Worm (Caenorhabditis elegans): ENCODE measurements around the gene F52B11.2.

F52B11.2 gene

ce11 chrIV:14089749-14090148, 6.4 kb downstream of the F52B11.2 start:
- no peak for TF ChIP-seq elt-2 (tag; optimal IDR thresholded peaks at IDR 0.05)
- TF ChIP-seq nhr-25 (tag; optimal IDR thresholded peaks at IDR 0.05): peak; percentile 68
- TF ChIP-seq nhr-237 (tag; optimal IDR thresholded peaks at IDR 0.05): no peak
- TF ChIP-seq nhr-23 (tag; optimal IDR thresholded peaks at IDR 0.05): peak; percentile 94
- no peak for TF ChIP-seq snpc-4 (tag; optimal IDR thresholded peaks at IDR 0.05)
- TF ChIP-seq fos-1 (tag; optimal IDR thresholded peaks at IDR 0.05): no peak
- TF ChIP-seq nhr-11 (tag; optimal IDR thresholded peaks at IDR 0.05): no peak
- TF ChIP-seq unc-62 (GFP tag; optimal IDR thresholded peaks at IDR 0.05): no peak
- no peak for TF ChIP-seq ceh-16 (tag; optimal IDR thresholded peaks at IDR 0.05)
- no peak for TF ChIP-seq aly-2 (tag; optimal IDR thresholded peaks at IDR 0.05)
- TF ChIP-seq pqm-1 (tag; optimal IDR thresholded peaks at IDR 0.05): no peak
- TF ChIP-seq ama-1 (optimal IDR thresholded peaks at IDR 0.05): no peak
- TF ChIP-seq ztf-4 (tag; optimal IDR thresholded peaks at IDR 0.05): no peak

- TF ChIP-seq nhr-77 (tag; optimal IDR thresholded peaks at IDR 0.05) (no peak), nhr-43 (tag; optimal IDR thresholded peaks at IDR 0.05; ENCODE audit: poor library complexity, severe bottlenecking) (peak; percentile 1), ceh-16 (tag; optimal IDR thresholded peaks at IDR 0.05) (no peak), lin-15B (tag; optimal IDR thresholded peaks at IDR 0.05) (no peak), ama-1 (optimal IDR thresholded peaks at IDR 0.05) (peak; percentile 15), nhr-23 (tag; optimal IDR thresholded peaks at IDR 0.05) (peak; percentile 66), nhr-67 (tag; optimal IDR thresholded peaks at IDR 0.05) (no peak), nhr-237 (tag; optimal IDR thresholded peaks at IDR 0.05) (no peak), nhr-76 (tag; optimal IDR thresholded peaks at IDR 0.05) (no peak), nhr-28 (tag; optimal IDR thresholded peaks at IDR 0.05) (no peak)
Measured at ce11 chrIV:14091242-14091641, 7.9 kb downstream of the F52B11.2 start, which contains the start of gene noah-2. Gene noah-2, plus strand, starts transcription at chrIV:14091254.

- TF ChIP-seq elt-3 (tag; optimal IDR thresholded peaks at IDR 0.05): no peak
- TF ChIP-seq nhr-28 (tag; optimal IDR thresholded peaks at IDR 0.05): no peak
- TF ChIP-seq jun-1 (tag; optimal IDR thresholded peaks at IDR 0.05): no peak
- no peak for TF ChIP-seq fkh-10 (GFP tag; optimal IDR thresholded peaks at IDR 0.05)
- no peak for TF ChIP-seq aly-2 (tag; optimal IDR thresholded peaks at IDR 0.05)
- no peak for TF ChIP-seq nhr-237 (tag; optimal IDR thresholded peaks at IDR 0.05)
- TF ChIP-seq nhr-11 (tag; optimal IDR thresholded peaks at IDR 0.05): no peak
- TF ChIP-seq tbx-2 (tag; optimal IDR thresholded peaks at IDR 0.05): no peak
- TF ChIP-seq mdl-1 (tag; optimal IDR thresholded peaks at IDR 0.05): no peak
- no peak for TF ChIP-seq nhr-76 (tag; optimal IDR thresholded peaks at IDR 0.05)
- no peak for TF ChIP-seq mml-1 (tag; optimal IDR thresholded peaks at IDR 0.05)
- TF ChIP-seq unc-62 (GFP tag; optimal IDR thresholded peaks at IDR 0.05): no peak
- TF ChIP-seq R02D3.7 (tag; optimal IDR thresholded peaks at IDR 0.05): no peak
- no peak for TF ChIP-seq snpc-4 (tag; optimal IDR thresholded peaks at IDR 0.05)
- no peak for TF ChIP-seq ztf-11 (tag; optimal IDR thresholded peaks at IDR 0.05)
- no peak for TF ChIP-seq egl-27 (tag; optimal IDR thresholded peaks at IDR 0.05)
- no peak for TF ChIP-seq nhr-77 (tag; optimal IDR thresholded peaks at IDR 0.05)
- no peak for TF ChIP-seq ZK546.5 (tag; optimal IDR thresholded peaks at IDR 0.05)
Measured at ce11 chrIV:14098540-14099098, 15.3 kb downstream of the F52B11.2 start.

- no peak for TF ChIP-seq ztf-11 (tag; optimal IDR thresholded peaks at IDR 0.05)
- peak; percentile 12 for TF ChIP-seq nhr-25 (tag; optimal IDR thresholded peaks at IDR 0.05)
- TF ChIP-seq nhr-76 (tag; optimal IDR thresholded peaks at IDR 0.05): no peak
- TF ChIP-seq daf-12 (tag; optimal IDR thresholded peaks at IDR 0.05): no peak
- TF ChIP-seq zag-1 (tag; optimal IDR thresholded peaks at IDR 0.05): no peak
Measured at ce11 chrIV:14099256-14099655, 15.9 kb downstream of the F52B11.2 start, which contains the start of gene col-133. Gene col-133, minus strand, starts transcription at chrIV:14099356.

ce11 chrIV:14103054-14103453, 19.7 kb downstream of the F52B11.2 start, which contains the start of gene F52B11.5:
Gene F52B11.5, minus strand, starts transcription at chrIV:14103231.
- no peak for TF ChIP-seq jun-1 (tag; optimal IDR thresholded peaks at IDR 0.05)
- TF ChIP-seq nhr-237 (tag; optimal IDR thresholded peaks at IDR 0.05): no peak
- no peak for TF ChIP-seq fkh-2 (tag; optimal IDR thresholded peaks at IDR 0.05)
- TF ChIP-seq pha-4 (tag; optimal IDR thresholded peaks at IDR 0.05): peak; percentile 91
- TF ChIP-seq egl-5 (tag; optimal IDR thresholded peaks at IDR 0.05): no peak
- TF ChIP-seq skn-1 (tag; optimal IDR thresholded peaks at IDR 0.05): peak; percentile 3
- no peak for TF ChIP-seq fkh-10 (GFP tag; optimal IDR thresholded peaks at IDR 0.05)
- peak; percentile 11 for TF ChIP-seq elt-2 (tag; optimal IDR thresholded peaks at IDR 0.05)
- TF ChIP-seq ama-1 (optimal IDR thresholded peaks at IDR 0.05): no peak
- TF ChIP-seq pqm-1 (tag; optimal IDR thresholded peaks at IDR 0.05): peak; percentile 8

Measured in whole organism, L3 larva.